Worm (Caenorhabditis elegans) whole organism, young adult: ENCODE results near the gene sprr-2.

ENCODE experiments used
- chd-7 ChIP-seq: sonication (generic microtip); optimal IDR thresholded peaks from 2 replicates; lab custom pipeline; 2016; ENCODE audit warnings: mild to moderate bottlenecking, missing genetic modification characterization, moderate library complexity, missing compliant biosample characterization
- lin-40 ChIP-seq: sonication (generic microtip); optimal IDR thresholded peaks from 2 replicates; lab custom pipeline; 2016; ENCODE audit warnings: missing genetic modification characterization, mild to moderate bottlenecking, missing compliant biosample characterization, missing genotype, missing genetic modification reagents
- nfya-2 ChIP-seq: fragments of 200-800 bp; sonication (Bioruptor generic); IDR thresholded peaks from 2 replicates; pipeline ENCODE4 v1.3.6; 2022; ENCODE audit warnings: missing genetic modification reagents, missing genetic modification characterization, missing compliant biosample characterization
- tbp1 ChIP-seq: fragments of 200-800 bp; sonication (Bioruptor generic); optimal IDR thresholded peaks from 2 replicates; lab custom pipeline; 2018; ENCODE audit warnings: mild to moderate bottlenecking, missing genetic modification characterization, missing compliant biosample characterization
- ztf-25 ChIP-seq: fragments of 200-800 bp; sonication (Bioruptor generic); IDR thresholded peaks from 2 replicates; pipeline ENCODE4 v1.3.6; 2022; ENCODE audit warnings: missing genetic modification reagents, missing genetic modification characterization, missing compliant biosample characterization
- ztf-3 ChIP-seq: fragments of 200-800 bp; sonication (Bioruptor generic); optimal IDR thresholded peaks from 2 replicates; lab custom pipeline; 2018; ENCODE audit warnings: mild to moderate bottlenecking, missing genetic modification characterization, missing compliant biosample characterization

DNA sequence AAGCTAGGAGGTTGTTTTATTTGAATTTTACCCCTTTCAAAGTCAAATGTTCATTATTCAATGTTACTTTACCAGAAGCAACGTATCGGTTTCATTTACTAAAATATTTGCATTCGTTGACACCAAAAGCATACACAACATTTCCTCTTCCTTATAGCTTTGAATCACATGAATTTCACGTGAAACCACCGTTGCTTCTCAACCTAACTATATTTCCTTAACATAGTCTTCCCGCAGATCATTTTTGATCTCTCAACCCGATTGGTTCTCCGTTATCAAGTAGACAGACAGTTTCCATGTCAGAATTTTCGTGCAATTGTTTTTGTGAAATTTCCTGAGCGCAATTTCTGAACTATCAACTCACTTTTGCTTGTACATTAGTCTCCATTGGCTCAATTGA, 16.7 kb downstream of the sprr-2 start:
- TF ChIP-seq lin-40 (tag; lab: Kevin White, UChicago) (no peak), ztf-25 (no peak), nfya-2 (GFP tag; lab: Robert Waterston, UW) (no peak), tbp1 (GFP tag; lab: Kevin White, UChicago) (no peak), ztf-3 (GFP tag; lab: Kevin White, UChicago) (no peak), chd-7 (tag; lab: Kevin White, UChicago) (no peak)
